Fruit fly (Drosophila melanogaster) whole organism, adult: ENCODE results near the gene RabX2.

Experiments used
- CG14711 ChIP-seq: fragments of 200-800 bp; sonication (Bioruptor generic); optimal IDR thresholded peaks from 2 replicates; lab custom pipeline; 2018; ENCODE audit warnings: missing biosample characterization, mild to moderate bottlenecking, missing genetic modification characterization, moderate library complexity
- CG7045 ChIP-seq: fragments of 200-800 bp; sonication (Bioruptor generic); optimal IDR thresholded peaks from 2 replicates; lab custom pipeline; 2017; ENCODE audit warnings: missing biosample characterization, mild to moderate bottlenecking, missing genetic modification characterization
- Clk ChIP-seq: fragments of 200-800 bp; sonication (Bioruptor generic); optimal IDR thresholded peaks from 2 replicates; lab custom pipeline; 2017; ENCODE audit warnings: missing biosample characterization, missing genetic modification characterization
- Crg-1 ChIP-seq: fragments of 200-800 bp; sonication (Bioruptor generic); optimal IDR thresholded peaks from 2 replicates; lab custom pipeline; 2016; ENCODE audit warnings: missing biosample characterization, missing genetic modification characterization
- Mnt ChIP-seq: fragments of 200-800 bp; sonication (Bioruptor generic); optimal IDR thresholded peaks from 2 replicates; lab custom pipeline; 2016; ENCODE audit warnings: missing biosample characterization, mild to moderate bottlenecking, missing genetic modification characterization
- ovo ChIP-seq: fragments of 200-800 bp; sonication (Bioruptor generic); optimal IDR thresholded peaks from 2 replicates; lab custom pipeline; 2016; ENCODE audit warnings: missing biosample characterization, missing genetic modification characterization
- tj ChIP-seq: fragments of 200-800 bp; sonication (Bioruptor generic); optimal IDR thresholded peaks from 3 replicates; lab custom pipeline; 2017; ENCODE audit warnings: missing biosample characterization, mild to moderate bottlenecking, missing genetic modification characterization, moderate library complexity

dm6 chrX:10387672-10388071, 29.6 kb upstream of the RabX2 start:
- TF ChIP-seq Clk (GFP tag; lab: Kevin White, UChicago) (no peak), Mnt (GFP tag; lab: Kevin White, UChicago) (no peak), CG14711 (peak; percentile 20), tj (GFP tag; lab: Kevin White, UChicago) (no peak), CG7045 (GFP tag; lab: Kevin White, UChicago) (no peak), Crg-1 (GFP tag; lab: Kevin White, UChicago) (no peak), ovo (GFP tag; lab: Kevin White, UChicago) (no peak)
